Fruit fly (Drosophila melanogaster) whole organism, prepupa: ENCODE data around the gene IFT46.
A peak's percentile ranks its signal among the peaks of the same experiment; 100 is the strongest.

Source experiments
- Blimp-1 ChIP-seq: fragments of 200-800 bp; sonication (Bioruptor generic); optimal IDR thresholded peaks from 3 replicates; lab custom pipeline; 2017; ENCODE audit warnings: missing biosample characterization, missing genetic modification characterization, mild to moderate bottlenecking, moderate library complexity, missing genetic modification reagents
- CG10631 ChIP-seq: fragments of 200-800 bp; sonication (Bioruptor generic); optimal IDR thresholded peaks from 2 replicates; lab custom pipeline; 2016; ENCODE audit warnings: missing biosample characterization, missing genetic modification characterization
- CG11294 ChIP-seq: fragments of 200-800 bp; sonication (Bioruptor generic); IDR thresholded peaks from 2 replicates; pipeline ENCODE4 v1.3.6; 2022; ENCODE audit warnings: missing biosample characterization, missing genetic modification characterization
- CG11762 ChIP-seq: fragments of 200-800 bp; sonication (Bioruptor generic); optimal IDR thresholded peaks from 3 replicates; lab custom pipeline; 2016; ENCODE audit warnings: missing biosample characterization, missing genetic modification characterization; ENCODE audit not compliant: insufficient read depth
- CG11902 ChIP-seq: fragments of 200-800 bp; sonication (Bioruptor generic); optimal IDR thresholded peaks from 3 replicates; lab custom pipeline; 2016; ENCODE audit warnings: missing biosample characterization, missing genetic modification characterization
- CG1621 ChIP-seq: fragments of 200-800 bp; sonication (Bioruptor generic); optimal IDR thresholded peaks from 3 replicates; lab custom pipeline; 2018; ENCODE audit warnings: missing biosample characterization, mild to moderate bottlenecking, missing genetic modification characterization
- CG3032 ChIP-seq: fragments of 200-800 bp; optimal IDR thresholded peaks from 2 replicates; lab custom pipeline; 2019; ENCODE audit warnings: missing biosample characterization, mild to moderate bottlenecking, missing genetic modification characterization, moderate library complexity
- CG31627 ChIP-seq: fragments of 200-800 bp; sonication (Bioruptor generic); optimal IDR thresholded peaks from 3 replicates; lab custom pipeline; 2016; ENCODE audit warnings: missing biosample characterization, missing genetic modification characterization
- CG32006 ChIP-seq: fragments of 200-800 bp; sonication (Bioruptor generic); optimal IDR thresholded peaks from 3 replicates; lab custom pipeline; 2017; ENCODE audit warnings: missing biosample characterization, mild to moderate bottlenecking, missing genetic modification characterization
- CG34406 ChIP-seq: fragments of 200-800 bp; sonication (Bioruptor generic); optimal IDR thresholded peaks from 3 replicates; lab custom pipeline; 2016; ENCODE audit warnings: missing biosample characterization, missing genetic modification characterization
- CG4318 ChIP-seq: fragments of 200-800 bp; sonication (Bioruptor generic); optimal IDR thresholded peaks from 3 replicates; lab custom pipeline; 2017; ENCODE audit warnings: missing biosample characterization, mild to moderate bottlenecking, missing genetic modification characterization
- CG6163 ChIP-seq: fragments of 200-800 bp; sonication (Bioruptor generic); IDR thresholded peaks from 3 replicates; pipeline ENCODE4 v1.3.6; 2022; ENCODE audit warnings: missing biosample characterization, missing genetic modification characterization
- CG6276 ChIP-seq: fragments of 200-800 bp; sonication (Bioruptor generic); optimal IDR thresholded peaks from 2 replicates; lab custom pipeline; 2017; ENCODE audit warnings: missing biosample characterization, mild to moderate bottlenecking, missing genetic modification characterization
- CG6792 ChIP-seq: fragments of 200-800 bp; sonication (Bioruptor generic); optimal IDR thresholded peaks from 3 replicates; lab custom pipeline; 2016; ENCODE audit warnings: missing biosample characterization, missing genetic modification characterization
- CG6808 ChIP-seq: fragments of 200-800 bp; sonication (Bioruptor generic); optimal IDR thresholded peaks from 3 replicates; lab custom pipeline; 2017; ENCODE audit warnings: missing biosample characterization, missing genetic modification characterization, mild to moderate bottlenecking, moderate library complexity, missing genetic modification reagents
- CG6854 ChIP-seq: fragments of 200-800 bp; sonication (Bioruptor generic); optimal IDR thresholded peaks from 2 replicates; lab custom pipeline; 2017; ENCODE audit warnings: missing biosample characterization, mild to moderate bottlenecking, missing genetic modification characterization
- CG7368 ChIP-seq: fragments of 200-800 bp; sonication (Bioruptor generic); optimal IDR thresholded peaks from 3 replicates; lab custom pipeline; 2016; ENCODE audit warnings: missing biosample characterization, missing genetic modification characterization
- CG8119 ChIP-seq: fragments of 200-800 bp; sonication (Bioruptor generic); IDR thresholded peaks from 3 replicates; pipeline ENCODE4 v1.3.6; 2022; ENCODE audit warnings: missing biosample characterization, missing genetic modification characterization
- CG8632 ChIP-seq: fragments of 200-800 bp; sonication (Bioruptor generic); optimal IDR thresholded peaks from 3 replicates; lab custom pipeline; 2016; ENCODE audit warnings: missing biosample characterization, missing genetic modification characterization
- CG9139 ChIP-seq: fragments of 200-800 bp; sonication (Bioruptor generic); optimal IDR thresholded peaks from 3 replicates; lab custom pipeline; 2017; ENCODE audit warnings: missing biosample characterization, mild to moderate bottlenecking, missing genetic modification characterization
- Eip78C ChIP-seq: fragments of 200-800 bp; sonication (Bioruptor generic); peaks from one replicate; lab custom pipeline; 2016; ENCODE audit warnings: missing biosample characterization, missing genetic modification characterization
- Eip93F ChIP-seq: fragments of 200-800 bp; sonication (Bioruptor generic); optimal IDR thresholded peaks from 2 replicates; lab custom pipeline; 2016; ENCODE audit warnings: missing biosample characterization, mild to moderate bottlenecking, missing genetic modification characterization
- Ets21C ChIP-seq: fragments of 200-800 bp; sonication (Bioruptor generic); optimal IDR thresholded peaks from 3 replicates; lab custom pipeline; 2016; ENCODE audit warnings: missing biosample characterization, missing genetic modification characterization
- Gug ChIP-seq: fragments of 200-800 bp; sonication (Bioruptor generic); IDR thresholded peaks from 2 replicates; pipeline ENCODE4 v1.3.6; 2022; ENCODE audit warnings: missing biosample characterization, missing genetic modification characterization
- Hr39 ChIP-seq: fragments of 200-800 bp; sonication (Bioruptor generic); optimal IDR thresholded peaks from 2 replicates; lab custom pipeline; 2016; ENCODE audit warnings: missing biosample characterization, missing genetic modification characterization
- Hr4 ChIP-seq: fragments of 200-800 bp; sonication (Bioruptor generic); optimal IDR thresholded peaks from 3 replicates; lab custom pipeline; 2016; ENCODE audit warnings: missing biosample characterization, missing genetic modification characterization
- Lpt ChIP-seq: fragments of 200-800 bp; sonication (Bioruptor generic); optimal IDR thresholded peaks from 3 replicates; lab custom pipeline; 2016; ENCODE audit warnings: missing biosample characterization, missing genetic modification characterization
- Met ChIP-seq: fragments of 200-800 bp; sonication (Bioruptor generic); optimal IDR thresholded peaks from 3 replicates; lab custom pipeline; 2016; ENCODE audit warnings: missing biosample characterization, missing genetic modification characterization
- OdsH ChIP-seq: fragments of 200-800 bp; sonication (Bioruptor generic); optimal IDR thresholded peaks from 3 replicates; lab custom pipeline; 2016; ENCODE audit warnings: missing biosample characterization, missing genetic modification characterization
- Smox ChIP-seq: fragments of 200-800 bp; sonication (Bioruptor generic); optimal IDR thresholded peaks from 3 replicates; lab custom pipeline; 2016; ENCODE audit warnings: missing biosample characterization, missing genetic modification characterization
- Sox14 ChIP-seq: fragments of 200-800 bp; sonication (Bioruptor generic); optimal IDR thresholded peaks from 3 replicates; lab custom pipeline; 2016; ENCODE audit warnings: missing biosample characterization, missing genetic modification characterization
- achi ChIP-seq: fragments of 200-800 bp; sonication (Bioruptor generic); optimal IDR thresholded peaks from 3 replicates; lab custom pipeline; 2016; ENCODE audit warnings: missing biosample characterization, missing genetic modification characterization
- acj6 ChIP-seq: fragments of 200-800 bp; sonication (Bioruptor generic); optimal IDR thresholded peaks from 3 replicates; lab custom pipeline; 2016; ENCODE audit warnings: missing biosample characterization, missing genetic modification characterization
- cyc ChIP-seq: fragments of 200-800 bp; sonication (Bioruptor generic); optimal IDR thresholded peaks from 3 replicates; lab custom pipeline; 2016; ENCODE audit warnings: missing biosample characterization, missing genetic modification characterization
- dac ChIP-seq: fragments of 200-800 bp; sonication (Bioruptor generic); optimal IDR thresholded peaks from 2 replicates; lab custom pipeline; 2017; ENCODE audit warnings: missing biosample characterization, mild to moderate bottlenecking, missing genetic modification characterization
- dsx ChIP-seq: fragments of 200-800 bp; optimal IDR thresholded peaks from 3 replicates; lab custom pipeline; 2019; ENCODE audit warnings: missing biosample characterization, mild to moderate bottlenecking, missing genetic modification characterization, moderate library complexity; ENCODE audit not compliant: poor library complexity, severe bottlenecking
- eg ChIP-seq: fragments of 200-800 bp; sonication (Bioruptor generic); IDR thresholded peaks from 3 replicates; pipeline ENCODE4 v1.3.6; 2022; ENCODE audit warnings: missing biosample characterization, missing genetic modification characterization
- fd59A ChIP-seq: fragments of 200-800 bp; sonication (Bioruptor generic); optimal IDR thresholded peaks from 2 replicates; lab custom pipeline; 2017; ENCODE audit warnings: missing biosample characterization, mild to moderate bottlenecking, missing genetic modification characterization, missing genetic modification reagents
- fkh ChIP-seq: fragments of 200-800 bp; sonication (Bioruptor generic); optimal IDR thresholded peaks from 3 replicates; lab custom pipeline; 2017; ENCODE audit warnings: missing biosample characterization, mild to moderate bottlenecking, missing genetic modification characterization, moderate library complexity
- net ChIP-seq: fragments of 200-800 bp; sonication (Bioruptor generic); optimal IDR thresholded peaks from 3 replicates; lab custom pipeline; 2016; ENCODE audit warnings: missing biosample characterization, missing genetic modification characterization
- spab ChIP-seq: fragments of 200-800 bp; sonication (Bioruptor generic); optimal IDR thresholded peaks from 2 replicates; lab custom pipeline; 2017; ENCODE audit warnings: missing biosample characterization, mild to moderate bottlenecking, missing genetic modification characterization, missing genetic modification reagents
- ss ChIP-seq, 2 experiments: fragments of 200-800 bp; sonication (Bioruptor generic); optimal IDR thresholded peaks; 2 replicates in 1 of 2; 3 replicates in 1 of 2; lab custom pipeline; 2017 to 2018; ENCODE audit warnings: mild to moderate bottlenecking in 2 of 2, missing biosample characterization in 2 of 2, missing genetic modification characterization in 2 of 2, moderate library complexity in 1 of 2
- svp ChIP-seq: fragments of 200-800 bp; sonication (Bioruptor generic); peaks from one replicate; lab custom pipeline; 2016; ENCODE audit warnings: missing biosample characterization, missing genetic modification characterization

IFT46 gene

DNA sequence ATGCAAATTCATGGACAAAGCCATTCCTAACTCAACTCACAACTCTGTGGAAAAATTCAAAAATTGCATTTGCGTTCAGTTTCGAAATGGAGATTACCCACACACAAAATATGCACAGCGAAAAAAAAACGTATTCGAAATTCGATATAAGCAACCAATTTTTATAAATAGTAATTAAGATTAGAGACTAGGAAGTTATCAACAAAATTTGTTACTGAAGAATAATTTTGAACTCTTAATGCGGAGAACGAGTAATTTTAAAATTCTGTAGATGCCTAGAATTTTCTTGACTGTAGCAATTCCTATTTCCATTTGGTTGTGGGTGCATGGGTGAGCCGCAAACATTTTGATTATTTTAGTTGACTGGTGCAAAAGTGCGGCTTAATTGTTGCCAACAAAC is 47.5 kb upstream of the IFT46 start (continued):
- TF ChIP-seq CG11902 (GFP tag; lab: Kevin White, UChicago) (no peak), CG11762 (no peak), acj6 (peak; percentile 7), CG3032 (tag; lab: Kevin White, UChicago) (no peak), CG8632 (GFP tag; lab: Kevin White, UChicago) (no peak), CG31627 (GFP tag; lab: Kevin White, UChicago) (peak; percentile 34), fd59A (GFP tag; lab: Kevin White, UChicago) (no peak), CG32006 (GFP tag; lab: Kevin White, UChicago) (peak; percentile 44), fkh (GFP tag; lab: Kevin White, UChicago) (no peak), svp (GFP tag; lab: Kevin White, UChicago) (peak; percentile 70), Smox (GFP tag; lab: Kevin White, UChicago) (peak; percentile 14), CG1621 (tag; lab: Kevin White, UChicago) (no peak), CG6854 (no peak), CG6808 (GFP tag; lab: Kevin White, UChicago) (no peak), CG9139 (no peak), net (GFP tag; lab: Kevin White, UChicago) (peak; percentile 24), CG34406 (no peak), CG6276 (peak; percentile 22)

DNA sequence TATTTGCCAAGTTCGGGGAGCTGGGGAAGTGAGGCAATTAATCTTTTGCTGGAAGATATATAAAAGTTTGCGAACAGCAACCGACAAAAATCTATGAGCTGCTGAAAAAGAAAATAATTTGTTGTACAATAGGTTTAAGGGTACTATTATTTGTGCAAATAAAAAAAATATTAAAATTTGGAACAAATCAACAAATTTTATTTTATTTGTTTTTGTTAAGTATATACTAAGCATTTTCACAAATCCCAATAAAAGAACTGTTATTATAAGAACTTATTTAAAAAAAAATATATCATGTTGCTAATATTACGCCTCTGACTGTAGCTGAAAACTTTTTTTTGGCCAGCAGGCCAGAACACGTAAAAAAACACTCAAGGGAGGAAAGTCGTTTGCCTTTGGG is 42.2 kb upstream of the IFT46 start:
- TF ChIP-seq CG6792 (GFP tag; lab: Kevin White, UChicago) (no peak), CG6276 (no peak), Eip78C (GFP tag; lab: Kevin White, UChicago) (peak; percentile 61), Hr4 (peak; percentile 1)

DNA sequence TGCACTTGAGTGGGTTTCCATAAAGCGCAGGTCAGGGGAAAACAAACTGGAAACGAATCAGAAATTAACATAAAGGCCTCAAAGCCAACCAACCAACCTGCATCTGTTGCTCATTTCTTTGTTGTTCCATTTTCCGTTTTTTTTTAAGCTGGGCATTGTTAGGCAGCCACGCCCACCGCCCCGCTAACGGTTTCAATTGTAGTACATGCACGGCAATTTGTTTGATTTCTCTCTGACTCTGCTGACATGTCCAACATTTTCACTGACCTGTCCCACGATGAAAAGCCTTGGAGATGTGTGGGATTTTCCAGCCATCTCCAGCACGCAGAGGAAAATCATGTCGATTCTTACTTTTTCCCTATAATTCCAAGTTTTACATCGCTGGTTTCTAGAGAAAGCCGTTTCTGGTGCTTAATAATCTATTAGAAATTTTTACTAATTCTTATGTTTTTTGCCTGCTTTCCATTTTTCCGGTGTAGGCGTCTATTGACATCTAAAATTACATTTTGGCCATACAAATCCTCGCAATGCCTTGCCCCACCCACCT is 40.9 kb upstream of the IFT46 start:
- no peak for TF ChIP-seq fd59A (GFP tag; lab: Kevin White, UChicago)
- TF ChIP-seq Met (GFP tag; lab: Kevin White, UChicago): no peak
- TF ChIP-seq Eip78C (GFP tag; lab: Kevin White, UChicago): peak; percentile 20
- TF ChIP-seq Blimp-1 (GFP tag; lab: Kevin White, UChicago): no peak
- TF ChIP-seq CG11762: no peak
- TF ChIP-seq Hr39 (GFP tag; lab: Kevin White, UChicago): no peak
- no peak for TF ChIP-seq dsx (GFP tag; lab: Kevin White, UChicago)
- peak; percentile 22; the same call in 1 of the 3 replicates for TF ChIP-seq eg (GFP tag; lab: Robert Waterston, UW)
- no peak for TF ChIP-seq CG11294 (GFP tag; lab: Robert Waterston, UW)
- TF ChIP-seq CG3032 (tag; lab: Kevin White, UChicago): no peak
- TF ChIP-seq CG11902 (GFP tag; lab: Kevin White, UChicago): no peak
- TF ChIP-seq Sox14 (GFP tag; lab: Kevin White, UChicago): no peak
- TF ChIP-seq cyc (GFP tag; lab: Kevin White, UChicago): no peak
- TF ChIP-seq CG10631 (GFP tag; lab: Kevin White, UChicago): no peak
- TF ChIP-seq CG7368 (GFP tag; lab: Kevin White, UChicago): no peak
- peak; percentile 25 for TF ChIP-seq svp (GFP tag; lab: Kevin White, UChicago)
- no peak for TF ChIP-seq ss (GFP tag; optimal IDR thresholded peaks at IDR 0.05; lab: Kevin White, UChicago)
- no peak for TF ChIP-seq achi (GFP tag; lab: Kevin White, UChicago)
- TF ChIP-seq spab (GFP tag; lab: Kevin White, UChicago): no peak
- TF ChIP-seq CG32006 (GFP tag; lab: Kevin White, UChicago): peak; percentile 6
- TF ChIP-seq Lpt (GFP tag; lab: Kevin White, UChicago): no peak
- no peak for TF ChIP-seq OdsH (GFP tag; lab: Kevin White, UChicago)

DNA sequence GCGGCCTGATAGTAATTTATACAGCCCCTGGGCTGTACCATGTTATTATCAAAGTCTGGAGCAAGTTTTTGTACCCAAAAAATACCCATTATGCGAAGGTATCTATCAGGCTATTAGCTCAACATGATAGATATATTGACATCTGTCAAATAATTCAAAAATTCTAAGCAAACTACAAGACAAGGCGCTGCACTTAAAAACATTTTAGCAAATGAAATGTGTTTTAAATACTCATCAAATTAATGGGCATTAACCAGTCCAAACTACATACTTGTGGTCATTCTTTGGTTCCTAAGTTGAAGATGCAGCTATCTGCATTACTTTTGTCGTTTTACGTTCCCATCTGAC is 37.4 kb upstream of the IFT46 start:
- TF ChIP-seq CG6854: no peak
- TF ChIP-seq svp (GFP tag; lab: Kevin White, UChicago): peak; percentile 97
- TF ChIP-seq Eip78C (GFP tag; lab: Kevin White, UChicago): peak; percentile 97
- peak; percentile 48 for TF ChIP-seq CG9139
- TF ChIP-seq fd59A (GFP tag; lab: Kevin White, UChicago): peak; percentile 70
- TF ChIP-seq CG10631 (GFP tag; lab: Kevin White, UChicago): peak; percentile 78
- TF ChIP-seq CG11902 (GFP tag; lab: Kevin White, UChicago): peak; percentile 78
- TF ChIP-seq CG4318 (GFP tag; lab: Kevin White, UChicago): peak; percentile 29
- peak; percentile 73 for TF ChIP-seq CG6808 (GFP tag; lab: Kevin White, UChicago)
- peak; percentile 62; the same call in 2 of the 3 replicates for TF ChIP-seq CG8119 (GFP tag; lab: Robert Waterston, UW)
- peak; percentile 62 to 73 for TF ChIP-seq ss (GFP tag; optimal IDR thresholded peaks at IDR 0.05; lab: Kevin White, UChicago)
- peak; percentile 84 for TF ChIP-seq CG6163 (GFP tag; lab: Robert Waterston, UW)
- peak; percentile 81 for TF ChIP-seq CG1621 (tag; lab: Kevin White, UChicago)
- TF ChIP-seq Smox (GFP tag; lab: Kevin White, UChicago): peak; percentile 92
- TF ChIP-seq CG11762: peak; percentile 75
- no peak for TF ChIP-seq dac
- peak; percentile 35; the same call in 1 of the 2 replicates for TF ChIP-seq Gug (GFP tag; lab: Robert Waterston, UW)
- TF ChIP-seq fkh (GFP tag; lab: Kevin White, UChicago): no peak
- peak; percentile 61 for TF ChIP-seq Eip93F (GFP tag; lab: Kevin White, UChicago)
- TF ChIP-seq net (GFP tag; lab: Kevin White, UChicago): peak; percentile 78
- no peak for TF ChIP-seq CG11294 (GFP tag; lab: Robert Waterston, UW)
- peak; percentile 90 for TF ChIP-seq Ets21C (GFP tag; lab: Kevin White, UChicago)
- peak; percentile 82 for TF ChIP-seq CG34406
